Fruit fly (Drosophila melanogaster) whole organism, embryonic: ENCODE results near the gene CG7991.
A peak's percentile ranks its signal among the peaks of the same experiment; 100 is the strongest.

ENCODE experiments used
- CG12104 ChIP-seq: fragments of 200-800 bp; sonication (Bioruptor generic); optimal IDR thresholded peaks from 3 replicates; lab custom pipeline; 2016; ENCODE audit warnings: missing biosample characterization, missing genetic modification characterization
- CG13123 ChIP-seq: fragments of 200-800 bp; sonication (Bioruptor generic); optimal IDR thresholded peaks from 2 replicates; lab custom pipeline; 2016; ENCODE audit warnings: missing biosample characterization, missing genetic modification characterization
- CG3726 ChIP-seq: fragments of 200-800 bp; sonication (Bioruptor generic); IDR thresholded peaks from 3 replicates; pipeline ENCODE4, ENCODE4 v1.3.6; 2022; ENCODE audit warnings: missing biosample characterization, missing genetic modification characterization
- CG5245 ChIP-seq: fragments of 200-800 bp; sonication (Bioruptor generic); optimal IDR thresholded peaks from 3 replicates; lab custom pipeline; 2016; ENCODE audit warnings: missing biosample characterization, missing genetic modification characterization
- sc ChIP-seq, 3 experiments: fragments of >200 bp in 2 of 3; fragments of 200-800 bp in 1 of 3; sonication (Bioruptor generic) in 1 of 3; optimal IDR thresholded peaks; 2 replicates in 2 of 3; 3 replicates in 1 of 3; lab custom pipeline; 2017; ENCODE audit warnings: mild to moderate bottlenecking in 1 of 3, missing biosample characterization in 1 of 3, missing genetic modification characterization in 1 of 3, missing genetic modification reagents in 1 of 3
- scrt ChIP-seq: fragments of 200-800 bp; sonication (Bioruptor generic); optimal IDR thresholded peaks from 2 replicates; lab custom pipeline; 2018; ENCODE audit warnings: missing biosample characterization, mild to moderate bottlenecking, missing genetic modification characterization, moderate library complexity

DNA sequence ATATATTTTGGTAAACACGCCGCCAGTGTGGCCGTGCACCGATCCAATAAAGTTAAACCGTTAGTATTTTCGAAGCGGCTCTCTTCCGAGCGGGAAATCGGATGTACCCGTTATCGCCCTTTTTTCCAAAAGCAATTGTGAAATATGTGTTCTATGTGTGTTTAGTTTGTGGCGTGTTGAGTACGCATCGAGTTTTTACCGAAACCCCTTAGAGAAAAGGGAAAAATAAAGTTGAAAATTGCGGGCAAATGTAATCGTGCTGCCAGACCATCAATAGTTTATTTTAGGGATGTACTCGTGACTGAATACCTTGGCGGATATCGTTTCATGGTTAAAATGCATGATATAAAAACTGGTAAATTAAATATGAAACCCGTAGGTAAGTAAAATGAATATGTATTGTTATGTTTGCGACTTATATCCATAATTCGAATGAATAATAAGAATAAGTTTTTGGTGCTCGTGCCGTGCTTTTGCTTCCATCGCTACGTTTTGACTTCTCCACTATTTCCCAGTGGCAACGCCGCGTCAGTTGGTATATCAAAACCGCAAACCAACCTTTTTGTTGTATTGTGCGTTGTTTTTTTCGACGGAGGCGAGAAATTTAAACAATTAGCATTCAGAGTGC is 35.2 kb upstream of the CG7991 start, which contains the start of the genes Mettl2 and Bgb:
- TF ChIP-seq CG12104 (GFP tag; lab: Kevin White, UChicago) (peak; percentile 51), CG3726 (GFP tag; lab: Robert Waterston, UW) (peak; percentile 76; the same call in 2 of the 3 replicates), scrt (no peak), CG5245 (GFP tag; lab: Kevin White, UChicago) (peak; percentile 65), CG13123 (peak; percentile 50), sc (optimal IDR thresholded peaks at IDR 0.05; lab: Kevin White, UChicago) (no peak), sc (GFP tag; optimal IDR thresholded peaks at IDR 0.05; lab: Kevin White, UChicago) (no peak)
